Fruit fly (Drosophila melanogaster) whole organism, adult: Measurements from ENCODE around the gene spn-B.

Experiments
- CG11617 ChIP-seq: fragments of 200-800 bp; sonication (Bioruptor generic); optimal IDR thresholded peaks from 2 replicates; lab custom pipeline; 2017; ENCODE audit warnings: mild to moderate bottlenecking, missing biosample characterization, missing genetic modification reagents, missing genetic modification characterization
- CG12768 ChIP-seq: fragments of 200-800 bp; sonication (Bioruptor generic); optimal IDR thresholded peaks from 2 replicates; lab custom pipeline; 2017; ENCODE audit warnings: missing biosample characterization, missing genetic modification characterization, mild to moderate bottlenecking, moderate library complexity, missing genetic modification reagents
- CG14711 ChIP-seq: fragments of 200-800 bp; sonication (Bioruptor generic); optimal IDR thresholded peaks from 2 replicates; lab custom pipeline; 2018; ENCODE audit warnings: missing biosample characterization, mild to moderate bottlenecking, missing genetic modification characterization, moderate library complexity
- CG1620 ChIP-seq: fragments of 200-800 bp; sonication (Bioruptor generic); optimal IDR thresholded peaks from 2 replicates; lab custom pipeline; 2016; ENCODE audit warnings: missing biosample characterization, missing genetic modification characterization
- CG33017 ChIP-seq: fragments of 200-800 bp; sonication (Bioruptor generic); optimal IDR thresholded peaks from 2 replicates; lab custom pipeline; 2018; ENCODE audit warnings: missing biosample characterization, mild to moderate bottlenecking, missing genetic modification characterization, moderate library complexity
- CG5204 ChIP-seq: fragments of 200-800 bp; sonication (Bioruptor generic); optimal IDR thresholded peaks from 2 replicates; lab custom pipeline; 2016; ENCODE audit warnings: missing biosample characterization, missing genetic modification characterization
- CG7045 ChIP-seq: fragments of 200-800 bp; sonication (Bioruptor generic); optimal IDR thresholded peaks from 2 replicates; lab custom pipeline; 2017; ENCODE audit warnings: missing biosample characterization, mild to moderate bottlenecking, missing genetic modification characterization
- CG7101 ChIP-seq: fragments of 200-800 bp; sonication (Bioruptor generic); optimal IDR thresholded peaks from 2 replicates; lab custom pipeline; 2018; ENCODE audit warnings: missing biosample characterization, mild to moderate bottlenecking, missing genetic modification characterization, moderate library complexity
- Clk ChIP-seq: fragments of 200-800 bp; sonication (Bioruptor generic); optimal IDR thresholded peaks from 2 replicates; lab custom pipeline; 2017; ENCODE audit warnings: missing biosample characterization, missing genetic modification characterization
- Crg-1 ChIP-seq: fragments of 200-800 bp; sonication (Bioruptor generic); optimal IDR thresholded peaks from 2 replicates; lab custom pipeline; 2016; ENCODE audit warnings: missing biosample characterization, missing genetic modification characterization
- Hr96 ChIP-seq: fragments of 200-800 bp; sonication (Bioruptor generic); optimal IDR thresholded peaks from 2 replicates; lab custom pipeline; 2016; ENCODE audit warnings: missing biosample characterization, missing genetic modification characterization
- Mnt ChIP-seq: fragments of 200-800 bp; sonication (Bioruptor generic); optimal IDR thresholded peaks from 2 replicates; lab custom pipeline; 2016; ENCODE audit warnings: missing biosample characterization, mild to moderate bottlenecking, missing genetic modification characterization
- bab1 ChIP-seq: fragments of 200-800 bp; sonication (Bioruptor generic); optimal IDR thresholded peaks from 3 replicates; lab custom pipeline; 2019; ENCODE audit warnings: missing biosample characterization, mild to moderate bottlenecking, missing genetic modification characterization, moderate library complexity
- cic ChIP-seq: fragments of 200-800 bp; sonication (Bioruptor generic); optimal IDR thresholded peaks from 2 replicates; lab custom pipeline; 2017; ENCODE audit warnings: missing biosample characterization, mild to moderate bottlenecking, missing genetic modification characterization, moderate library complexity
- cnc ChIP-seq, 2 experiments: fragments of >200 bp; optimal IDR thresholded peaks; 2 replicates each; lab custom pipeline; 2017
- kay ChIP-seq: fragments of 200-800 bp; sonication (Bioruptor generic); peaks from one replicate; lab custom pipeline; 2016; ENCODE audit warnings: missing biosample characterization, missing genetic modification characterization, borderline replicate concordance
- ovo ChIP-seq: fragments of 200-800 bp; sonication (Bioruptor generic); optimal IDR thresholded peaks from 2 replicates; lab custom pipeline; 2016; ENCODE audit warnings: missing biosample characterization, missing genetic modification characterization
- pad ChIP-seq: fragments of 200-800 bp; sonication (Bioruptor generic); optimal IDR thresholded peaks from 3 replicates; lab custom pipeline; 2017; ENCODE audit warnings: missing biosample characterization, missing genetic modification characterization, mild to moderate bottlenecking, moderate library complexity, missing genetic modification reagents
- tj ChIP-seq: fragments of 200-800 bp; sonication (Bioruptor generic); optimal IDR thresholded peaks from 3 replicates; lab custom pipeline; 2017; ENCODE audit warnings: missing biosample characterization, mild to moderate bottlenecking, missing genetic modification characterization, moderate library complexity
- toe ChIP-seq: fragments of 200-800 bp; sonication (Bioruptor generic); optimal IDR thresholded peaks from 2 replicates; lab custom pipeline; 2016; ENCODE audit warnings: missing biosample characterization, missing genetic modification characterization

Gene spn-B

DNA sequence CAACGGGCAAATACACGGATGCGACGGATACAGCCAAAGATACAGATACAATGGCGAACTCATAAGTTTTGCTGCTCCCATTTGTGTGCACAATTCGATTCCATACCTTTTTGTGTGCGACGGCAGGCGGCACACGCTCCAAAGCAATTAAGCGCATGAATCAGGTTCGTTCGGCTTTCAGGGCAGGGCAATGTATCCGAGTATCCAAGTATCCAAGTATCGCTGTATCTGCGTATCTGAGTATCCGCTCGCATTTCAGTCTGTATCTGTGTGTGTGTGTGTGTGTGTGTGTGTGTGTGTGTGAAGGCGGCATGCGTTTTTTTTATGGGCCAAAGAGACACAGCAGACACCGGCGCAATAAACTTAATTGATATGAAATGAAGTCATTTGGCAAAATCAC, 35.3 kb downstream of the spn-B start:
- TF ChIP-seq tj (GFP tag; lab: Kevin White, UChicago), result peak; percentile 57
- TF ChIP-seq bab1 (GFP tag; lab: Kevin White, UChicago), result no peak

DNA sequence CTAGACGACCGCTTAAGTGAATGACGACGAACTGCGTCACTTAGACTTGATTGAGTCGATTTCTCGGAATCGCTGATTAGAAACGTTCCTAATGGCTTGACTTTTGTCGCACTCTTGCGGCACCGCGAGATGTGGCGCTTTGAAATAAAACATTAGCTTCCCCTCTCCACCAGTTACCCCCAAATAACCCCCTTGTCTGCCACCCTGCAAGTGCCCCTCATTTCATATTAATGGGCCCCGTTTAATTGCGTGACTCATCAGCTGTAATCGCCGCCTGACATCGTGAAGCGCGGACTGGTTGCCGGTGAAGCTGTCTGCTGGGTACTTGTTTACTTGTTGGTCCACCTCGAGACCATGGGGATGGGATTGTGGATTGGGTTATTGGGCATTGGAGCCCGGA, 36.3 kb downstream of the spn-B start:
- TF ChIP-seq cic (GFP tag; lab: Kevin White, UChicago) (peak; percentile 19), CG12768 (peak; percentile 44), kay (GFP tag; lab: Kevin White, UChicago) (no peak), pad (GFP tag; lab: Kevin White, UChicago) (no peak)

DNA sequence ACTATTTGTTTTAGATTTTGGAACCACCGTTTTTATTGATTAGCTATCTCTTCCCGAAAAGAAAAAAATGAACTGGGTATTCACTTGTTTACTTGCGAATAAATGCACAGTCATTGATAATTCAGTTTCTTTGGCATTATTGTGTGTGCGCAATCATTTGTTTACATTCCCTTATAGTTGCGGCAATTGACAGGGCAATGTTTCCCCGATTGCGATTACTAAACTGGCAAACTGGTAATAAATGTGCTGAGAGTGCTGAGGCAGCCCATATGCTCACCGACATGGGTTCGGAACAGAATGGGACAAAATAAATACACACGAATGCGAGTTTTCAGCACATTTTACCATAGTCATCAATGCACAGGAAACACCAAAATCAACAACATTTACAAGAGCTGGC, 38.1 kb downstream of the spn-B start:
- no peak for TF ChIP-seq CG14711 (tag; lab: Kevin White, UChicago)
- TF ChIP-seq CG33017 (tag; lab: Kevin White, UChicago), result no peak
- TF ChIP-seq tj (GFP tag; lab: Kevin White, UChicago), result peak; percentile 96
- no peak for TF ChIP-seq ovo (GFP tag; lab: Kevin White, UChicago)
- TF ChIP-seq CG7045, result no peak
- peak; percentile 55 for TF ChIP-seq CG12768
- no peak for TF ChIP-seq CG5204
- TF ChIP-seq CG11617 (GFP tag; lab: Kevin White, UChicago), result no peak
- no peak for TF ChIP-seq Clk (GFP tag; lab: Kevin White, UChicago)
- TF ChIP-seq kay (GFP tag; lab: Kevin White, UChicago), result no peak
- peak; percentile 3 for TF ChIP-seq cic (GFP tag; lab: Kevin White, UChicago)
- no peak for TF ChIP-seq pad (GFP tag; lab: Kevin White, UChicago)
- TF ChIP-seq Mnt, result no peak
- no peak for TF ChIP-seq Hr96 (GFP tag; lab: Kevin White, UChicago)
- TF ChIP-seq CG7101, result no peak
- TF ChIP-seq Crg-1 (GFP tag; lab: Kevin White, UChicago), result no peak
- peak in 1 of 2 experiments; percentile 92 for TF ChIP-seq cnc (optimal IDR thresholded peaks at IDR 0.05; lab: Kevin White, UChicago)
- TF ChIP-seq bab1 (GFP tag; lab: Kevin White, UChicago), result peak; percentile 6
- no peak for TF ChIP-seq CG1620 (GFP tag; lab: Kevin White, UChicago)
- TF ChIP-seq toe (GFP tag; lab: Kevin White, UChicago), result no peak

DNA sequence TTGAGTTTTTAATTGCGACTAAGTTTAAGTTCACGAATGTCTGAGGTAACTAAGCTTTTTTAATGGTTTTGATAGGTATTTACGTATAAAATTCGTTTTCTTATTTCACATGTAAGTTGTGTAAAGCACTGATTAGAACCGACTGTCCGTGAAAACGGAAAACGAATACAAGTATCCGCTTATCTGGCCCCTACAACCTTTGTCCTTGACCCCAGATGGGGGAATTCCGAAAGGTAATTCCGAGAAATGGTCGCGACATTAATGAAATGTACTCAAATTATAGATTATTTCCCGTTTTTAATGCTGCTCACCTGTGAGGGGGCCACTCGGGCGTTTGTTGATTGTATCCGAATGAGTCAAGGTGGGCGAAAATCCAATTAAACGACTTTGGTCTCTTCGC, 39.0 kb downstream of the spn-B start:
- no peak for TF ChIP-seq CG7045
- TF ChIP-seq pad (GFP tag; lab: Kevin White, UChicago), result no peak
- TF ChIP-seq cnc (optimal IDR thresholded peaks at IDR 0.05; lab: Kevin White, UChicago), result no peak
- no peak for TF ChIP-seq CG1620 (GFP tag; lab: Kevin White, UChicago)
- TF ChIP-seq ovo (GFP tag; lab: Kevin White, UChicago), result no peak
- TF ChIP-seq Crg-1 (GFP tag; lab: Kevin White, UChicago), result no peak
- no peak for TF ChIP-seq kay (GFP tag; lab: Kevin White, UChicago)
- TF ChIP-seq bab1 (GFP tag; lab: Kevin White, UChicago), result no peak
- TF ChIP-seq cic (GFP tag; lab: Kevin White, UChicago), result no peak
- no peak for TF ChIP-seq toe (GFP tag; lab: Kevin White, UChicago)
- no peak for TF ChIP-seq CG5204
- TF ChIP-seq tj (GFP tag; lab: Kevin White, UChicago), result no peak
- no peak for TF ChIP-seq CG12768
- no peak for TF ChIP-seq CG7101
- TF ChIP-seq CG11617 (GFP tag; lab: Kevin White, UChicago), result no peak
- no peak for TF ChIP-seq Clk (GFP tag; lab: Kevin White, UChicago)
- no peak for TF ChIP-seq Mnt
- TF ChIP-seq CG33017 (tag; lab: Kevin White, UChicago), result no peak

DNA sequence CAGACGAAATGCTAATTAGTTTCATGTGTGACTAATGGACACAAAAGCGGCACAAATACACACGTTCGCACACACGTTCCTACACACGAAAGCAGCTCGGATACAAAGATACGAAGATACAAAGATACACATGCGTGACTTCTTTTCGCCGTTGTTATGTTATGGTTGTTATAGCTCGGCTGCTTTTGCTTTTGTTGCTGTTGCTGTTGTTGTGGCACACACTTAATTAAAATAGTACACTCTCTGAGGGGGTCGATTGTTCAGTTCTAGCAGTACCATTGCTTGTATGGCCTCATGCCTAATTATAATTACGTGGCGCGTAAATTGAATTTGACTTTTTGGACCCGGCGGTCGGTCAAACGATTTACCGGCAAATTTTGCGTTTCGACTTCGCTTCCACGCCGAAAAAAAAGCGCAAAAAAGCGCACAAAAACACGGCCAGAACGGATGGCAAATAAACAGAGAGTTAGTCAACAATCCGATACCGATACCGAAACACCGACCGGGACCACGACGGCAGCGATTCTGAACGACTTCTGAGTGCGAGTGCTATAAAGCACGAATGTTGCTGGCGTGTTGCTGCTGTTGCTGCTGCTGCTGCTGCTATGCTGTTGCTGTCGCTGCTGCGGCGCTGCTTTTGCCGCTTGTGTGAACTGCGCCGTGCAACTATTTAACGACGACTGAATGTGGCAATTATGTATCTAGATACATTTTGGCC, 41.8 kb downstream of the spn-B start:
- TF ChIP-seq bab1 (GFP tag; lab: Kevin White, UChicago) (peak; percentile 42), tj (GFP tag; lab: Kevin White, UChicago) (peak; percentile 15), kay (GFP tag; lab: Kevin White, UChicago) (peak; percentile 27), CG7045 (peak; percentile 33), cic (GFP tag; lab: Kevin White, UChicago) (no peak), Mnt (peak; percentile 6)

DNA sequence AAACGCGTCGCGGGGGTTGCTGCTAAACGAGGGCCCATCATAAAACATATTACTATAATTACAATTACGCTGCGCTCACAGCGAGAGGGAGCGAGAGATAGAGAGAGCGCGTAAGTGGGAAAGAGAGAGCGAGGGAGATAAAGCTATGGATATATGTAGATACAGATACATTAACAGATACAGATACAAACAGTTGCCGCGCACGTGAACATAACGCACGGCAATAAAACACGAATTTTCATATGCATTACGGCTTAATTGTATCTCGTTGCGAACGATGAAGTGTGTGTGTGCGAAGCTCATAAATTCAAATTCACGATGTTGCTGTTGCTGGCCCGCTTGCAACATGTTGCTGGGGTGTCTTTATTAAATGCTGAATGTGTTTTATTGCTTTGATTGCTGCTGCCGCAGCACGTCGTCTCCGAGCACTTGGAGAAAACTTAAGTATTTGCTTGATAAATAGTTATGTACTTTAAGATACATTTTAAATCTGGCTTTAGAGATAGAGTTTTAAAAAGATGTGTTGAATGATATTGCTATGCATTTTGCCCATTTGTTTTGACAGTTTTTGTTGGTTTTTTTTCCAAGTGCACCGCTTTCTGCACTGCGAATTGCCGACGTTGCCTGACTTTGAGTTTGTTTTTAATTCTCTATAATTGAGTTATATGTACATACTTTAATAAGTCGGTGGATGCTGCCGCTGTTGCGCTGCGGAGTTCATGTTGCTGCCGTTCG, 42.5 kb downstream of the spn-B start:
- no peak for TF ChIP-seq toe (GFP tag; lab: Kevin White, UChicago)
- peak; percentile 69 for TF ChIP-seq CG14711 (tag; lab: Kevin White, UChicago)
- no peak for TF ChIP-seq cnc (optimal IDR thresholded peaks at IDR 0.05; lab: Kevin White, UChicago)
- TF ChIP-seq Clk (GFP tag; lab: Kevin White, UChicago), result no peak
- no peak for TF ChIP-seq cic (GFP tag; lab: Kevin White, UChicago)
- TF ChIP-seq Mnt, result no peak
- no peak for TF ChIP-seq CG5204
- peak; percentile 61 for TF ChIP-seq bab1 (GFP tag; lab: Kevin White, UChicago)
- peak; percentile 61 for TF ChIP-seq kay (GFP tag; lab: Kevin White, UChicago)
- peak; percentile 48 for TF ChIP-seq Crg-1 (GFP tag; lab: Kevin White, UChicago)
- peak; percentile 56 for TF ChIP-seq CG33017 (tag; lab: Kevin White, UChicago)
- TF ChIP-seq tj (GFP tag; lab: Kevin White, UChicago), result peak; percentile 87
- TF ChIP-seq ovo (GFP tag; lab: Kevin White, UChicago), result peak; percentile 1
- TF ChIP-seq pad (GFP tag; lab: Kevin White, UChicago), result no peak
- TF ChIP-seq CG7101, result peak; percentile 73
- TF ChIP-seq CG12768, result no peak
- TF ChIP-seq Hr96 (GFP tag; lab: Kevin White, UChicago), result no peak
- TF ChIP-seq CG1620 (GFP tag; lab: Kevin White, UChicago), result no peak
- TF ChIP-seq CG11617 (GFP tag; lab: Kevin White, UChicago), result peak; percentile 38
- no peak for TF ChIP-seq CG7045
